Worm (Caenorhabditis elegans): Measurements from ENCODE around the gene H37A05.2.

DNA sequence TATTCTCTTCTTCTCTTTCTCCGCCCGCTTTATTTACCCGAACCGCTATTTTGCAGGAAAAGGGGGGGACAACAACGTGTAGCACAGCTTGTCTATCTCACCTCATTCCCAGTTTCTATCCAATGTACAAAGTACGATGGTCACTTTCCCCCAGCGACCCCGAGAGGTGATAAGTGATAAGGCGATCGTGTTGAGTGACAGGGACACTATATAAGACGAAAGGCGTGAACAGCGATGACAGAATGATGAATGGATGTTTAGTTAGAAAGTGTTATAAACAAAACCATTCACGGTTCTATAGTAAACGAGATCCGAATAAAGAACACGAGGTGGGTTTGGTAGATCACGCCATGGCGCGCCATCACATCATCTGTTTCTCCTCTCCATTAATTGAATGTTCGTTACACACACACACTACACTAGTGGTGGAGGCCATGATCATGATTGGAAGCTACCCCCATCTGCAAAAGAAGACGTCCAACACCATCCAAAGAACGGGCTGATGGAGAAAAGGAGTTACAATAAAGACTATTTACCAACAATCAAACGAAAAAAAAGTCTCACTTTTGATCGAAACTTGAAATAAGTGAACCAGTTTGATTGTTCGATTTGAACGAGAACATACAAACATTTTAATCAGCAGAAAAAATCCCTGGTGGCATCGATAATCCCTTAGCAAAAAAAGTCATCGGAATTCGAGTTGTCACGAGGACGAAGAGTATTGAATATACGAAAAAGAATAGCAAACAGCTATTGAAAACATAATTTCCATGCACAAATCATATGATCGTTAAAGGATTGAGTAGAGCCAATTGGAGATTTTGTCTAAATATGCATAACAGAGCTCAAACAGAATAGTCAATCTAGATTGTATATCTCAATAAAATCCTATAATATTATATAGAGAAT, 22.6 kb upstream of the H37A05.2 start:
- TF ChIP-seq nhr-10 (tag; optimal IDR thresholded peaks at IDR 0.05) (no peak), R02D3.7 (tag; optimal IDR thresholded peaks at IDR 0.05) (no peak), blmp-1 (tag; optimal IDR thresholded peaks at IDR 0.05; ENCODE audit: insufficient read depth) (peak; percentile 93), skn-1 (tag; optimal IDR thresholded peaks at IDR 0.05) (peak; percentile 43)
